Comparison of ENCODE assay signal across 2 fruit fly cellular contexts in the genomic region with DNA sequence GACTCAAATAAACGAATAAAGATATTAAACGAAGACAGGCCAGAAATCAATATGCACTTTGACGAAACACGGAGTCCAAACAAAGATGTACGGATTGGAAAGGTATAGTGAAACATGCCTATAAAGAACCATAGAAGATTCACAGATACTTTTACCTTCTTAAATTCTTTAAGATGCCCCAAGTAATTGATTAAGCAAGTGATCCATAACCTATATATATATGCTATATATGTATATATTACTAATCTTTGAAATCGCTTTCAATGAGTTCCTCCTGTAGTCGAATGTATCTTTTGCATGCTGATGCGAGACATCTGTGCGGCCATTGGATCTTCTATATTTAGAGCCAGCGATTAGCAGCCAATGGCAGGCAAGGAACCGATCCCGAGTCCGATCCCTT.
TF ChIP-seq lines count a peak whose summit lies in the region.

A gene (plus strand): TSS at position 43 of the 400 bp plus-strand sequence.

TF ChIP-seq in whole organism, embryonic, 481 proteins besides CTCF, POLR2A, EP300 and RAD21 (continued from another document and continues in another):
- TF ChIP-seq shn (GFP tag; optimal IDR thresholded peaks at IDR 0.05; lab: Kevin White, UChicago) (no peak), CG8359 (GFP tag; optimal IDR thresholded peaks at IDR 0.05; lab: Kevin White, UChicago; ENCODE audit: borderline replicate concordance) (peak; percentile 36), Sin3A (optimal IDR thresholded peaks at IDR 0.05; lab: Kevin White, UChicago) (no peak), E2f2 (GFP tag; IDR thresholded peaks at IDR 0.05; lab: Robert Waterston, UW) (0 out of 2 replicates have a peak, but pooled peaks have one; percentile 16), CG7963 (GFP tag; IDR thresholded peaks at IDR 0.05; lab: Robert Waterston, UW; ENCODE audit: partially characterized antibody) (no peak), nau (GFP tag; optimal IDR thresholded peaks at IDR 0.05; lab: Kevin White, UChicago) (no peak), hkb (optimal IDR thresholded peaks at IDR 0.05; lab: Kevin White, UChicago) (no peak), hkb (GFP tag; IDR thresholded peaks at IDR 0.05; lab: Robert Waterston, UW) (peak; percentile 54; the same call in 1 of the 2 replicates), Abd-B (GFP tag; optimal IDR thresholded peaks at IDR 0.05; lab: Kevin White, UChicago) (peak; percentile 41), CG30403 (GFP tag; optimal IDR thresholded peaks at IDR 0.05; lab: Kevin White, UChicago) (peak; percentile 41), Dad (GFP tag; optimal IDR thresholded peaks at IDR 0.05; lab: Kevin White, UChicago) (no peak), CG13296 (GFP tag; optimal IDR thresholded peaks at IDR 0.05; lab: Kevin White, UChicago) (no peak), CG13775 (GFP tag; optimal IDR thresholded peaks at IDR 0.05; lab: Kevin White, UChicago) (peak; percentile 18), CG16813 (GFP tag; IDR thresholded peaks at IDR 0.05; lab: Robert Waterston, UW; ENCODE audit: partially characterized antibody) (no peak), pnt (GFP tag; optimal IDR thresholded peaks at IDR 0.05; lab: Kevin White, UChicago) (no peak), CkIIα-i1 (GFP tag; IDR thresholded peaks at IDR 0.05; lab: Robert Waterston, UW) (no peak), Dp (GFP tag; optimal IDR thresholded peaks at IDR 0.05; lab: Kevin White, UChicago) (no peak), trh (GFP tag; optimal IDR thresholded peaks at IDR 0.05; lab: Kevin White, UChicago) (no peak), CG8089 (GFP tag; optimal IDR thresholded peaks at IDR 0.05; lab: Kevin White, UChicago) (no peak), gsb (GFP tag; IDR thresholded peaks at IDR 0.05; lab: Robert Waterston, UW) (no peak), CG6765 (GFP tag; optimal IDR thresholded peaks at IDR 0.05; lab: Kevin White, UChicago) (no peak), danr (GFP tag; IDR thresholded peaks at IDR 0.05; lab: Robert Waterston, UW) (peak; percentile 41; the same call in 1 of the 2 replicates), CG32772 (GFP tag; IDR thresholded peaks at IDR 0.05; lab: Robert Waterston, UW) (peak; percentile 58; the same call in 1 of the 2 replicates), bcd (GFP tag; optimal IDR thresholded peaks at IDR 0.05; lab: Kevin White, UChicago) (peak; percentile 27), CG10979 (tag; optimal IDR thresholded peaks at IDR 0.05; lab: Kevin White, UChicago) (peak; percentile 82), C15 (GFP tag; IDR thresholded peaks at IDR 0.05; lab: Robert Waterston, UW) (no peak), CG2875 (GFP tag; optimal IDR thresholded peaks at IDR 0.05; lab: Kevin White, UChicago) (peak; percentile 58), dan (GFP tag; IDR thresholded peaks at IDR 0.05; lab: Robert Waterston, UW) (no peak), CG14710 (tag; optimal IDR thresholded peaks at IDR 0.05; lab: Kevin White, UChicago) (peak; percentile 75), CG10321 (GFP tag; IDR thresholded peaks at IDR 0.05; lab: Robert Waterston, UW) (no peak), CG4404 (GFP tag; IDR thresholded peaks at IDR 0.05; lab: Robert Waterston, UW) (peak; percentile 62), HLHmδ (GFP tag; optimal IDR thresholded peaks at IDR 0.05; lab: Kevin White, UChicago) (no peak), Ets65A (GFP tag; lab: Kevin White, UChicago) (no peak), CG12071 (GFP tag; optimal IDR thresholded peaks at IDR 0.05; lab: Kevin White, UChicago) (no peak), CG4424 (GFP tag; optimal IDR thresholded peaks at IDR 0.05; lab: Kevin White, UChicago) (peak; percentile 50), NC2β (GFP tag; optimal IDR thresholded peaks at IDR 0.05; lab: Kevin White, UChicago) (no peak), fd3F (GFP tag; optimal IDR thresholded peaks at IDR 0.05; lab: Kevin White, UChicago) (no peak), gt (GFP tag; IDR thresholded peaks at IDR 0.05; lab: Robert Waterston, UW) (no peak), CG2199 (GFP tag; IDR thresholded peaks at IDR 0.05; lab: Robert Waterston, UW) (0 out of 3 replicates have a peak, but pooled peaks have one; percentile 54), ab (GFP tag; optimal IDR thresholded peaks at IDR 0.05; lab: Kevin White, UChicago) (no peak), ham (GFP tag; IDR thresholded peaks at IDR 0.05; lab: Robert Waterston, UW) (no peak), tll (GFP tag; optimal IDR thresholded peaks at IDR 0.05; lab: Kevin White, UChicago) (no peak), fru (optimal IDR thresholded peaks at IDR 0.05; lab: Kevin White, UChicago) (no peak), HLH4C (GFP tag; IDR thresholded peaks at IDR 0.05; lab: Robert Waterston, UW; ENCODE audit: partially characterized antibody) (no peak), nerfin-2 (GFP tag; IDR thresholded peaks at IDR 0.05; lab: Robert Waterston, UW; ENCODE audit: partially characterized antibody) (no peak), org-1 (GFP tag; optimal IDR thresholded peaks at IDR 0.05; lab: Kevin White, UChicago) (no peak), dmrt11E (tag; optimal IDR thresholded peaks at IDR 0.05; lab: Kevin White, UChicago) (peak; percentile 98), gem (tag; optimal IDR thresholded peaks at IDR 0.05; lab: Kevin White, UChicago) (peak; percentile 82), pros (GFP tag; optimal IDR thresholded peaks at IDR 0.05; lab: Kevin White, UChicago) (no peak), ewg (GFP tag; optimal IDR thresholded peaks at IDR 0.05; lab: Kevin White, UChicago) (peak; percentile 35), Ravus (GFP tag; IDR thresholded peaks at IDR 0.05; lab: Robert Waterston, UW) (no peak), CG9797 (GFP tag; optimal IDR thresholded peaks at IDR 0.05; lab: Kevin White, UChicago) (no peak), nerfin-1 (tag; optimal IDR thresholded peaks at IDR 0.05; lab: Kevin White, UChicago) (peak; percentile 54), slou (GFP tag; optimal IDR thresholded peaks at IDR 0.05; lab: Kevin White, UChicago) (no peak), tna (GFP tag; IDR thresholded peaks at IDR 0.05; lab: Robert Waterston, UW; ENCODE audit: partially characterized antibody) (no peak), CG12769 (tag; optimal IDR thresholded peaks at IDR 0.05; lab: Kevin White, UChicago) (no peak), CG10565 (GFP tag; optimal IDR thresholded peaks at IDR 0.05; lab: Kevin White, UChicago) (no peak), ERR (GFP tag; optimal IDR thresholded peaks at IDR 0.05; lab: Kevin White, UChicago) (no peak), CG18262 (tag; optimal IDR thresholded peaks at IDR 0.05; lab: Kevin White, UChicago) (peak; percentile 83), CG30020 (tag; optimal IDR thresholded peaks at IDR 0.05; lab: Kevin White, UChicago) (no peak), tio (GFP tag; optimal IDR thresholded peaks at IDR 0.05; lab: Kevin White, UChicago) (peak; percentile 22), wor (GFP tag; IDR thresholded peaks at IDR 0.05; lab: Robert Waterston, UW) (peak; percentile 44; the same call in 1 of the 2 replicates), zen2 (GFP tag; IDR thresholded peaks at IDR 0.05; lab: Robert Waterston, UW; ENCODE audit: partially characterized antibody) (no peak), CG4707 (GFP tag; optimal IDR thresholded peaks at IDR 0.05; lab: Kevin White, UChicago) (peak; percentile 35)

TF ChIP-seq in whole organism, prepupa, 60 proteins besides CTCF, POLR2A, EP300 and RAD21 (continued from another document):
- TF ChIP-seq Hr4 (GFP tag; optimal IDR thresholded peaks at IDR 0.05; lab: Kevin White, UChicago) (no peak), Eip78C (GFP tag; lab: Kevin White, UChicago) (peak; percentile 70), Sox102F (GFP tag; optimal IDR thresholded peaks at IDR 0.05; lab: Kevin White, UChicago) (no peak), CG34406 (GFP tag; optimal IDR thresholded peaks at IDR 0.05; lab: Kevin White, UChicago) (peak; percentile 21), CG15336 (GFP tag; IDR thresholded peaks at IDR 0.05; lab: Robert Waterston, UW) (peak; percentile 66), CG10669 (GFP tag; optimal IDR thresholded peaks at IDR 0.05; lab: Kevin White, UChicago) (peak; percentile 49), Eip93F (GFP tag; optimal IDR thresholded peaks at IDR 0.05; lab: Kevin White, UChicago) (no peak), fd59A (GFP tag; optimal IDR thresholded peaks at IDR 0.05; lab: Kevin White, UChicago) (peak; percentile 20), acj6 (GFP tag; optimal IDR thresholded peaks at IDR 0.05; lab: Kevin White, UChicago) (peak; percentile 27), Lpt (GFP tag; optimal IDR thresholded peaks at IDR 0.05; lab: Kevin White, UChicago) (peak; percentile 14), Gug (GFP tag; IDR thresholded peaks at IDR 0.05; lab: Robert Waterston, UW) (peak; percentile 41; the same call in 1 of the 2 replicates), CG6792 (GFP tag; optimal IDR thresholded peaks at IDR 0.05; lab: Kevin White, UChicago) (no peak), CG6808 (GFP tag; optimal IDR thresholded peaks at IDR 0.05; lab: Kevin White, UChicago) (peak; percentile 42), CG3032 (tag; optimal IDR thresholded peaks at IDR 0.05; lab: Kevin White, UChicago) (peak; percentile 55), cyc (GFP tag; optimal IDR thresholded peaks at IDR 0.05; lab: Kevin White, UChicago) (no peak), CG4318 (GFP tag; optimal IDR thresholded peaks at IDR 0.05; lab: Kevin White, UChicago) (no peak), Ets96B (tag; optimal IDR thresholded peaks at IDR 0.05; lab: Kevin White, UChicago) (peak; percentile 60), salr (GFP tag; optimal IDR thresholded peaks at IDR 0.05; lab: Kevin White, UChicago) (no peak), CG10631 (GFP tag; optimal IDR thresholded peaks at IDR 0.05; lab: Kevin White, UChicago) (peak; percentile 63), CG6163 (GFP tag; IDR thresholded peaks at IDR 0.05; lab: Robert Waterston, UW) (peak; percentile 61), Ets21C (GFP tag; optimal IDR thresholded peaks at IDR 0.05; lab: Kevin White, UChicago) (no peak), fkh (GFP tag; optimal IDR thresholded peaks at IDR 0.05; lab: Kevin White, UChicago) (no peak)
